Worm (Caenorhabditis elegans) whole organism, L1 larva: ENCODE results near the gene ogt-1.

Experiments
- C04F5.9 ChIP-seq: sonication (generic microtip); optimal IDR thresholded peaks from 2 replicates; lab custom pipeline; 2016; ENCODE audit warnings: missing genetic modification characterization, missing compliant biosample characterization
- C16A3.4 ChIP-seq: fragments of 150-350 bp; optimal IDR thresholded peaks from 2 replicates; lab custom pipeline; 2014; ENCODE audit warnings: missing biosample characterization, missing genetic modification characterization
- F16B12.6 ChIP-seq: fragments of 150-350 bp; optimal IDR thresholded peaks from 2 replicates; lab custom pipeline; 2014; ENCODE audit warnings: missing biosample characterization, missing genetic modification characterization
- aha-1 ChIP-seq: fragments of 150-350 bp; optimal IDR thresholded peaks from 2 replicates; lab custom pipeline; 2014; ENCODE audit warnings: missing biosample characterization, missing genetic modification characterization
- alr-1 ChIP-seq: fragments of 200-800 bp; sonication (Bioruptor generic); optimal IDR thresholded peaks from 2 replicates; lab custom pipeline; 2018; ENCODE audit warnings: borderline replicate concordance, mild to moderate bottlenecking, missing genetic modification characterization, missing compliant biosample characterization
- aly-2 ChIP-seq: fragments of 150-350 bp; optimal IDR thresholded peaks from 2 replicates; lab custom pipeline; 2014; ENCODE audit warnings: missing biosample characterization, missing genetic modification characterization
- blmp-1 ChIP-seq: fragments of 150-350 bp; optimal IDR thresholded peaks from 2 replicates; lab custom pipeline; 2014; ENCODE audit warnings: missing biosample characterization, missing genetic modification characterization
- ceh-63 ChIP-seq: fragments of 200-800 bp; sonication (Bioruptor generic); optimal IDR thresholded peaks from 2 replicates; lab custom pipeline; 2018; ENCODE audit warnings: mild to moderate bottlenecking, missing genetic modification characterization, missing compliant biosample characterization
- ceh-8 ChIP-seq: fragments of 200-800 bp; sonication (Bioruptor generic); optimal IDR thresholded peaks from 2 replicates; lab custom pipeline; 2018; ENCODE audit warnings: mild to moderate bottlenecking, missing genetic modification characterization, moderate library complexity, missing compliant biosample characterization
- ceh-82 ChIP-seq, 3 experiments: fragments of 150-350 bp in 1 of 3; sonication (generic microtip) in 2 of 3; optimal IDR thresholded peaks; 2 replicates each; lab custom pipeline; 2014 to 2017; ENCODE audit warnings: missing biosample characterization in 3 of 3, missing genetic modification characterization in 3 of 3
- ceh-90 ChIP-seq: sonication (generic microtip); optimal IDR thresholded peaks from 2 replicates; lab custom pipeline; 2016; ENCODE audit warnings: missing genetic modification characterization, missing compliant biosample characterization
- ces-1 ChIP-seq: fragments of 150-350 bp; optimal IDR thresholded peaks from 2 replicates; lab custom pipeline; 2014; ENCODE audit warnings: missing biosample characterization, missing genetic modification reagents, missing genetic modification characterization
- dpl-1 ChIP-seq, 3 experiments: fragments of 150-350 bp in 2 of 3; sonication (generic microtip) in 1 of 3; optimal IDR thresholded peaks; 2 replicates each; lab custom pipeline; 2014 to 2017; ENCODE audit warnings: missing biosample characterization in 3 of 3, missing genetic modification characterization in 3 of 3, missing genetic modification reagents in 3 of 3
- dsc-1 ChIP-seq: sonication (generic microtip); optimal IDR thresholded peaks from 2 replicates; lab custom pipeline; 2016; ENCODE audit warnings: mild to moderate bottlenecking, missing genetic modification characterization, missing compliant biosample characterization
- efl-1 ChIP-seq, 4 experiments: fragments of 150-350 bp; optimal IDR thresholded peaks in 3 of 4; peaks in 1 of 4; 1 replicate in 1 of 4; 2 replicates in 3 of 4; lab custom pipeline; 2014; ENCODE audit warnings: missing biosample characterization in 2 of 4, missing genetic modification characterization in 2 of 4, missing genetic modification reagents in 2 of 4
- efl-3 ChIP-seq: fragments of 200-800 bp; sonication (Bioruptor generic); optimal IDR thresholded peaks from 2 replicates; lab custom pipeline; 2018; ENCODE audit warnings: mild to moderate bottlenecking, missing genetic modification characterization, missing compliant biosample characterization
- egl-13 ChIP-seq: sonication (generic microtip); optimal IDR thresholded peaks from 2 replicates; lab custom pipeline; 2016; ENCODE audit warnings: missing genotype, missing genetic modification reagents, missing genetic modification characterization, missing compliant biosample characterization
- egl-27 ChIP-seq, 2 experiments: fragments of 150-350 bp in 1 of 2; sonication (generic microtip); optimal IDR thresholded peaks; 3 replicates each; lab custom pipeline; 2017 to 2018; ENCODE audit warnings: missing biosample characterization in 2 of 2, missing genetic modification characterization in 2 of 2, missing genetic modification reagents in 2 of 2
- elt-2 ChIP-seq: sonication (generic microtip); optimal IDR thresholded peaks from 2 replicates; lab custom pipeline; 2016; ENCODE audit warnings: missing genetic modification characterization, mild to moderate bottlenecking, inconsistent platforms, missing compliant biosample characterization, missing genetic modification reagents
- elt-3 ChIP-seq, 6 experiments: fragments of 150-350 bp in 1 of 6; sonication (generic microtip); optimal IDR thresholded peaks; 2 replicates each; lab custom pipeline; 2017 to 2018; ENCODE audit warnings: missing biosample characterization in 6 of 6, missing genetic modification characterization in 6 of 6, inconsistent platforms in 1 of 6
- hlh-17 ChIP-seq: fragments of 200-800 bp; sonication (Bioruptor generic); optimal IDR thresholded peaks from 2 replicates; lab custom pipeline; 2018; ENCODE audit warnings: missing genetic modification characterization, mild to moderate bottlenecking, missing compliant biosample characterization, moderate library complexity, borderline replicate concordance
- hpl-2 ChIP-seq: fragments of 150-350 bp; optimal IDR thresholded peaks from 2 replicates; lab custom pipeline; 2014; ENCODE audit warnings: missing biosample characterization, missing genetic modification reagents, missing genetic modification characterization
- isw-1 ChIP-seq: fragments of 200-800 bp; sonication (Bioruptor generic); IDR thresholded peaks from 2 replicates; pipeline ENCODE4 v1.3.6; 2022; ENCODE audit warnings: missing genetic modification characterization, missing compliant biosample characterization
- jun-1 ChIP-seq: fragments of 150-350 bp; optimal IDR thresholded peaks from 2 replicates; lab custom pipeline; 2014; ENCODE audit warnings: missing biosample characterization, missing genetic modification reagents, missing genetic modification characterization
- lin-14 ChIP-seq: fragments of 200-800 bp; sonication (Bioruptor generic); optimal IDR thresholded peaks from 2 replicates; lab custom pipeline; 2018; ENCODE audit warnings: mild to moderate bottlenecking, missing genetic modification characterization, moderate library complexity, missing compliant biosample characterization
- lin-15B ChIP-seq: fragments of 150-350 bp; sonication (generic microtip); optimal IDR thresholded peaks from 3 replicates; lab custom pipeline; 2014; ENCODE audit warnings: missing biosample characterization, missing genetic modification characterization
- lin-35 ChIP-seq, 2 experiments: fragments of 150-350 bp; optimal IDR thresholded peaks; 2 replicates each; lab custom pipeline; 2014; ENCODE audit warnings: missing biosample characterization in 2 of 2, missing genetic modification characterization in 2 of 2, missing genetic modification reagents in 2 of 2
- lsy-2 ChIP-seq, 2 experiments: fragments of 150-350 bp; optimal IDR thresholded peaks; 2 replicates each; lab custom pipeline; 2014; ENCODE audit warnings: missing biosample characterization in 2 of 2, missing genetic modification characterization in 2 of 2
- mep-1 ChIP-seq: fragments of 150-350 bp; optimal IDR thresholded peaks from 2 replicates; lab custom pipeline; 2014; ENCODE audit warnings: missing biosample characterization, missing genetic modification characterization
- nhr-11 ChIP-seq: fragments of 150-350 bp; optimal IDR thresholded peaks from 2 replicates; lab custom pipeline; 2014; ENCODE audit warnings: missing biosample characterization, missing genetic modification characterization
- nhr-12 ChIP-seq: sonication (generic microtip); optimal IDR thresholded peaks from 2 replicates; lab custom pipeline; 2017; ENCODE audit warnings: missing biosample characterization, missing genetic modification characterization
- nhr-19 ChIP-seq: fragments of 200-800 bp; sonication (Bioruptor generic); conservative IDR thresholded peaks from 2 replicates; pipeline ENCODE4 v1.3.6; 2022; ENCODE audit warnings: missing genetic modification characterization, missing compliant biosample characterization
- nhr-20 ChIP-seq: sonication (generic microtip); optimal IDR thresholded peaks from 2 replicates; lab custom pipeline; 2016; ENCODE audit warnings: mild to moderate bottlenecking, missing genetic modification characterization, missing compliant biosample characterization
- nhr-237 ChIP-seq: fragments of 150-350 bp; optimal IDR thresholded peaks from 2 replicates; lab custom pipeline; 2014; ENCODE audit warnings: missing biosample characterization, missing genetic modification characterization
- nhr-71 ChIP-seq: sonication (generic microtip); optimal IDR thresholded peaks from 2 replicates; lab custom pipeline; 2016; ENCODE audit warnings: mild to moderate bottlenecking, missing genetic modification characterization, moderate library complexity, missing compliant biosample characterization
- nhr-76 ChIP-seq: sonication (generic microtip); optimal IDR thresholded peaks from 2 replicates; lab custom pipeline; 2017; ENCODE audit warnings: missing biosample characterization, missing genetic modification characterization
- nhr-77 ChIP-seq: fragments of 150-350 bp; optimal IDR thresholded peaks from 2 replicates; lab custom pipeline; 2014; ENCODE audit warnings: missing biosample characterization, missing genetic modification characterization
- nhr-84 ChIP-seq: sonication (generic microtip); optimal IDR thresholded peaks from 2 replicates; lab custom pipeline; 2017; ENCODE audit warnings: missing biosample characterization, missing genetic modification characterization
- nhr-85 ChIP-seq: sonication (generic microtip); peaks from one replicate; lab custom pipeline; 2016; ENCODE audit warnings: missing genetic modification characterization, inconsistent platforms, missing compliant biosample characterization
- nhr-90 ChIP-seq: sonication (generic microtip); optimal IDR thresholded peaks from 2 replicates; lab custom pipeline; 2016; ENCODE audit warnings: mild to moderate bottlenecking, missing genetic modification characterization, missing compliant biosample characterization; ENCODE audit not compliant: poor library complexity
- rnt-1 ChIP-seq: sonication (generic microtip); optimal IDR thresholded peaks from 2 replicates; lab custom pipeline; 2016; ENCODE audit warnings: mild to moderate bottlenecking, missing genetic modification characterization, moderate library complexity, missing compliant biosample characterization
- snpc-4 ChIP-seq: fragments of 150-350 bp; optimal IDR thresholded peaks from 2 replicates; lab custom pipeline; 2014; ENCODE audit warnings: missing biosample characterization, missing genetic modification characterization
- snu-23 ChIP-seq: sonication (generic microtip); optimal IDR thresholded peaks from 2 replicates; lab custom pipeline; 2016; ENCODE audit warnings: missing genetic modification characterization, missing compliant biosample characterization
- sptf-1 ChIP-seq: fragments of 150-350 bp; optimal IDR thresholded peaks from 2 replicates; lab custom pipeline; 2014; ENCODE audit warnings: missing biosample characterization, missing genetic modification characterization
- sup-37 ChIP-seq: fragments of 200-800 bp; sonication (Bioruptor generic); optimal IDR thresholded peaks from 2 replicates; lab custom pipeline; 2018; ENCODE audit warnings: mild to moderate bottlenecking, missing genetic modification characterization, missing compliant biosample characterization
- unc-98 ChIP-seq: fragments of 200-800 bp; sonication (Bioruptor generic); IDR thresholded peaks from 2 replicates; pipeline ENCODE4 v1.3.6; 2022; ENCODE audit warnings: missing genetic modification characterization, missing compliant biosample characterization
- zip-4 ChIP-seq: fragments of 200-800 bp; sonication (Bioruptor generic); optimal IDR thresholded peaks from 2 replicates; lab custom pipeline; 2018; ENCODE audit warnings: mild to moderate bottlenecking, missing genetic modification characterization, moderate library complexity, missing compliant biosample characterization
- ztf-11 ChIP-seq, 2 experiments: sonication (generic microtip); optimal IDR thresholded peaks; 2 replicates each; lab custom pipeline; 2016 to 2017; ENCODE audit warnings: missing genetic modification characterization in 2 of 2, missing biosample characterization in 1 of 2, missing compliant biosample characterization in 1 of 2
- ztf-4 ChIP-seq: fragments of 150-350 bp; optimal IDR thresholded peaks from 2 replicates; lab custom pipeline; 2014; ENCODE audit warnings: missing biosample characterization, missing genetic modification characterization

Gene ogt-1

DNA sequence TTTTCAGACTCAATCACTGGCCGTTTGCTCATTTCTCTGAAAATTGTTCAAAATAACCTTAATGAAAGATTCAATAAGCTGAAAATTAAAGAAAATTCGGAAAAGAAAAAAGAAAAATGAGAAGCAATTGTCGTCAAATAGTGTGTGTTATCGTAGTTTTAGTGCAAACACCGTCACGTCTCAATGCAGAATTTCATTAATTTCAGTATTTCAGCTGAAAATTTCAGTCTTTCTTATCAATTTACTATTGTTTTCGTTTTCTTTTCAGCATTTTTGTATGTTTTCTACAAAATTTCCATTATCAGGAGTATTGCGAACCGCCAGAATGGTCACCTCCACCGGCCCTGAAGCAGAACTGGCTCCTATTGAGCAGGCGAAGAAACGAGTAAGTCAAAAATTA lies 30.7 kb downstream of the ogt-1 start, which contains the start of the genes B0280.9 and rpia-1:
Gene B0280.9, minus strand, starts transcription at position 36 of the 400 bp plus-strand sequence.
Gene rpia-1, plus strand, starts transcription at position 269 of the 400 bp plus-strand sequence.
- no peak for TF ChIP-seq egl-13 (tag; lab: Kevin White, UChicago)
- no peak for TF ChIP-seq nhr-77 (tag; lab: Kevin White, UChicago)
- no peak for TF ChIP-seq nhr-20
- peak; percentile 1 for TF ChIP-seq blmp-1 (tag; lab: Kevin White, UChicago)
- no peak for TF ChIP-seq unc-98 (GFP tag; lab: Robert Waterston, UW)
- TF ChIP-seq lin-35 (GFP tag; optimal IDR thresholded peaks at IDR 0.05; lab: Kevin White, UChicago), result peak; percentile 37 to 71
- peak; percentile 10 for TF ChIP-seq rnt-1 (tag; lab: Kevin White, UChicago)
- no peak for TF ChIP-seq lin-15B (tag; lab: Kevin White, UChicago)
- no peak for TF ChIP-seq aly-2 (tag; lab: Kevin White, UChicago)
- TF ChIP-seq nhr-85 (tag; lab: Kevin White, UChicago), result no peak
- peak; percentile 48; the same call in 1 of the 2 replicates for TF ChIP-seq nhr-19
- no peak for TF ChIP-seq nhr-84 (tag; lab: Kevin White, UChicago)
- TF ChIP-seq ceh-90, result no peak
- peak in 1 of 3 experiments; percentile 27 for TF ChIP-seq ceh-82 (tag; optimal IDR thresholded peaks at IDR 0.05; lab: Kevin White, UChicago)
- no peak for TF ChIP-seq ceh-8
- no peak for TF ChIP-seq nhr-12 (tag; lab: Kevin White, UChicago)
- no peak for TF ChIP-seq isw-1 (GFP tag; lab: Robert Waterston, UW)
- no peak for TF ChIP-seq C04F5.9
- TF ChIP-seq mep-1 (tag; lab: Kevin White, UChicago), result no peak
- no peak for TF ChIP-seq nhr-90 (tag; lab: Kevin White, UChicago)
- TF ChIP-seq snu-23, result peak; percentile 43
- peak; percentile 36 to 62 for TF ChIP-seq efl-1 (optimal IDR thresholded peaks at IDR 0.05; lab: Kevin White, UChicago)
- peak; percentile 52 to 89 for TF ChIP-seq efl-1 (GFP tag; optimal IDR thresholded peaks at IDR 0.05 in 1 of 2; lab: Kevin White, UChicago)
- no peak for TF ChIP-seq ces-1 (GFP tag; lab: Kevin White, UChicago)
- TF ChIP-seq ztf-11 (tag; optimal IDR thresholded peaks at IDR 0.05; lab: Kevin White, UChicago), result no peak
- no peak for TF ChIP-seq nhr-11 (tag; lab: Kevin White, UChicago)
- TF ChIP-seq sptf-1, result no peak
- TF ChIP-seq dsc-1 (tag; lab: Kevin White, UChicago), result no peak
- peak; percentile 22 for TF ChIP-seq nhr-71 (tag; lab: Kevin White, UChicago)
- TF ChIP-seq elt-2, result peak; percentile 47
- no peak for TF ChIP-seq ztf-4 (tag; lab: Kevin White, UChicago)
- peak in 2 of 3 experiments; percentile 32 to 48 for TF ChIP-seq dpl-1 (GFP tag; optimal IDR thresholded peaks at IDR 0.05; lab: Kevin White, UChicago)
- TF ChIP-seq C16A3.4 (tag; lab: Kevin White, UChicago), result peak; percentile 21
- no peak for TF ChIP-seq nhr-76 (tag; lab: Kevin White, UChicago)
- no peak for TF ChIP-seq nhr-237 (tag; lab: Kevin White, UChicago)
- no peak for TF ChIP-seq sup-37 (GFP tag; lab: Kevin White, UChicago)
- TF ChIP-seq hpl-2 (GFP tag; lab: Kevin White, UChicago), result no peak
- no peak for TF ChIP-seq egl-27 (tag; optimal IDR thresholded peaks at IDR 0.05; lab: Kevin White, UChicago)
- TF ChIP-seq ceh-63 (GFP tag; lab: Kevin White, UChicago), result no peak
- peak; percentile 90 to 97 for TF ChIP-seq lsy-2 (tag; optimal IDR thresholded peaks at IDR 0.05; lab: Kevin White, UChicago)
- peak; percentile 37 for TF ChIP-seq lin-14
- peak; percentile 90 for TF ChIP-seq F16B12.6
- TF ChIP-seq, all 84 proteins: peak for 14

DNA sequence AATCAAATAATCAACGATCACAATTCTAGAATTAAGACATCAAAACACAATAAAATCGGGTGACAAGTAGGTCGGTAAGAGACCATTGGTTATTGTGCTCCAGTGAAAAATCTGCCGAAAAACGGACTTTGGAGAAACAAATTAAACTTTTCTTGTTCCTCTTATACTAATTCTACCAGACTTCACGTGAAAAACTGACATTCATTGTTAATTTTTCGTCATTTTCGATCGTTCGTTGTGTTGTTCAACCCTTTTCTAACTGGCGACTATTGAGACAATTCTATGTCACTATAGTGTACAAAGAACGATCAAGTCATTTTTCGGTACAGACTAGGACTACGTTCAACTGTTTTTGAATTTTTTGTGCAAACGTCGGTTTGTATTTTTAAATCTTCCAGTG lies 33.1 kb downstream of the ogt-1 start:
- TF ChIP-seq lsy-2 (tag; optimal IDR thresholded peaks at IDR 0.05; lab: Kevin White, UChicago) (peak; percentile 5 to 36), sptf-1 (no peak), hlh-17 (GFP tag; lab: Kevin White, UChicago) (no peak), jun-1 (tag; lab: Kevin White, UChicago) (no peak), efl-3 (GFP tag; lab: Kevin White, UChicago) (no peak), aha-1 (tag; lab: Kevin White, UChicago) (no peak), nhr-19 (peak; percentile 98), C16A3.4 (tag; lab: Kevin White, UChicago) (no peak), nhr-85 (tag; lab: Kevin White, UChicago) (peak; percentile 91), zip-4 (no peak), alr-1 (tag; lab: Kevin White, UChicago) (no peak), efl-1 (optimal IDR thresholded peaks at IDR 0.05; lab: Kevin White, UChicago) (peak in 1 of 2 experiments; percentile 11), efl-1 (GFP tag; optimal IDR thresholded peaks at IDR 0.05 in 1 of 2; lab: Kevin White, UChicago) (peak in 1 of 2 experiments; percentile 93), sup-37 (GFP tag; lab: Kevin White, UChicago) (no peak), nhr-71 (tag; lab: Kevin White, UChicago) (peak; percentile 66), mep-1 (tag; lab: Kevin White, UChicago) (peak; percentile 12), lin-15B (tag; lab: Kevin White, UChicago) (no peak), snpc-4 (tag; lab: Kevin White, UChicago) (no peak), nhr-20 (peak; percentile 71), lin-35 (GFP tag; optimal IDR thresholded peaks at IDR 0.05; lab: Kevin White, UChicago) (peak in 1 of 2 experiments; percentile 73), lin-14 (peak; percentile 48), elt-3 (tag; optimal IDR thresholded peaks at IDR 0.05; lab: Kevin White, UChicago) (peak in 2 of 6 experiments; percentile 29 to 52)
